Worm (Caenorhabditis elegans): ENCODE data around the gene sec-16A.1.

Gene sec-16A.1

ce11 chrIII:9101212-9101611, 24.4 kb upstream of the sec-16A.1 start, which contains the start of gene ZK507.1:
TSS of gene ZK507.1 (minus strand) at chrIII:9101312.
- TF ChIP-seq flt-1 (GFP tag; IDR thresholded peaks at IDR 0.05) (no peak), klf-2 (GFP tag; conservative IDR thresholded peaks at IDR 0.05) (no peak), med-1 (GFP tag; optimal IDR thresholded peaks at IDR 0.05; ENCODE audit: insufficient read depth) (no peak), ztf-29 (GFP tag; IDR thresholded peaks at IDR 0.05) (no peak), cog-1 (tag; optimal IDR thresholded peaks at IDR 0.05) (no peak), tab-1 (GFP tag; IDR thresholded peaks at IDR 0.05) (no peak), ref-1 (GFP tag; conservative IDR thresholded peaks at IDR 0.05) (no peak), T22C8.4 (GFP tag; IDR thresholded peaks at IDR 0.05) (no peak)

- TF ChIP-seq tab-1 (GFP tag; IDR thresholded peaks at IDR 0.05) (no peak), flt-1 (GFP tag; IDR thresholded peaks at IDR 0.05) (no peak), ref-1 (GFP tag; conservative IDR thresholded peaks at IDR 0.05) (no peak), ztf-23 (GFP tag; IDR thresholded peaks at IDR 0.05) (no peak), med-1 (GFP tag; optimal IDR thresholded peaks at IDR 0.05; ENCODE audit: insufficient read depth) (no peak), cog-1 (tag; optimal IDR thresholded peaks at IDR 0.05) (no peak), ztf-29 (GFP tag; IDR thresholded peaks at IDR 0.05) (no peak), klf-2 (GFP tag; conservative IDR thresholded peaks at IDR 0.05) (no peak), T22C8.4 (GFP tag; IDR thresholded peaks at IDR 0.05) (no peak)
Measured at ce11 chrIII:9103643-9104042, 22.0 kb upstream of the sec-16A.1 start, which contains the start of gene dos-1. TSS of gene dos-1 (plus strand) at chrIII:9103943.

- TF ChIP-seq T22C8.4 (GFP tag; IDR thresholded peaks at IDR 0.05) (peak; percentile 72), cog-1 (tag; optimal IDR thresholded peaks at IDR 0.05) (no peak), ztf-23 (GFP tag; IDR thresholded peaks at IDR 0.05) (peak; percentile 81), med-1 (GFP tag; optimal IDR thresholded peaks at IDR 0.05; ENCODE audit: insufficient read depth) (no peak), ref-1 (GFP tag; conservative IDR thresholded peaks at IDR 0.05) (peak; percentile 62), ztf-29 (GFP tag; IDR thresholded peaks at IDR 0.05) (peak; percentile 40; the same call in 1 of the 2 replicates), flt-1 (GFP tag; IDR thresholded peaks at IDR 0.05) (peak; percentile 92), tab-1 (GFP tag; IDR thresholded peaks at IDR 0.05) (peak; percentile 87), klf-2 (GFP tag; conservative IDR thresholded peaks at IDR 0.05) (0 out of 2 replicates have a peak, but pooled peaks have one; percentile 59)
Measured at ce11 chrIII:9104060-9104459, 21.6 kb upstream of the sec-16A.1 start.

- TF ChIP-seq tab-1 (GFP tag; IDR thresholded peaks at IDR 0.05): no peak
- TF ChIP-seq med-1 (GFP tag; optimal IDR thresholded peaks at IDR 0.05; ENCODE audit: insufficient read depth): no peak
- no peak for TF ChIP-seq cog-1 (tag; optimal IDR thresholded peaks at IDR 0.05)
- TF ChIP-seq T22C8.4 (GFP tag; IDR thresholded peaks at IDR 0.05): no peak
- no peak for TF ChIP-seq klf-2 (GFP tag; conservative IDR thresholded peaks at IDR 0.05)
- TF ChIP-seq flt-1 (GFP tag; IDR thresholded peaks at IDR 0.05): no peak
- TF ChIP-seq ref-1 (GFP tag; conservative IDR thresholded peaks at IDR 0.05): no peak
- TF ChIP-seq ztf-23 (GFP tag; IDR thresholded peaks at IDR 0.05): no peak
- TF ChIP-seq ztf-29 (GFP tag; IDR thresholded peaks at IDR 0.05): no peak
Measured at ce11 chrIII:9105653-9106052, 20.0 kb upstream of the sec-16A.1 start.

- no peak for TF ChIP-seq med-1 (GFP tag; optimal IDR thresholded peaks at IDR 0.05; ENCODE audit: insufficient read depth)
- TF ChIP-seq ztf-29 (GFP tag; IDR thresholded peaks at IDR 0.05): no peak
- no peak for TF ChIP-seq ref-1 (GFP tag; conservative IDR thresholded peaks at IDR 0.05)
- TF ChIP-seq cog-1 (tag; optimal IDR thresholded peaks at IDR 0.05): no peak
- TF ChIP-seq klf-2 (GFP tag; conservative IDR thresholded peaks at IDR 0.05): no peak
- TF ChIP-seq flt-1 (GFP tag; IDR thresholded peaks at IDR 0.05): no peak
- no peak for TF ChIP-seq T22C8.4 (GFP tag; IDR thresholded peaks at IDR 0.05)
- TF ChIP-seq tab-1 (GFP tag; IDR thresholded peaks at IDR 0.05): no peak
- no peak for TF ChIP-seq ztf-23 (GFP tag; IDR thresholded peaks at IDR 0.05)
Measured at ce11 chrIII:9109172-9109571, 16.5 kb upstream of the sec-16A.1 start, which contains the start of gene cya-1. TSS of gene cya-1 (minus strand) at chrIII:9109272.

- no peak for TF ChIP-seq flt-1 (GFP tag; IDR thresholded peaks at IDR 0.05)
- TF ChIP-seq ref-1 (GFP tag; conservative IDR thresholded peaks at IDR 0.05): no peak
- no peak for TF ChIP-seq ztf-23 (GFP tag; IDR thresholded peaks at IDR 0.05)
- TF ChIP-seq klf-2 (GFP tag; conservative IDR thresholded peaks at IDR 0.05): no peak
- TF ChIP-seq ztf-29 (GFP tag; IDR thresholded peaks at IDR 0.05): no peak
- no peak for TF ChIP-seq med-1 (GFP tag; optimal IDR thresholded peaks at IDR 0.05; ENCODE audit: insufficient read depth)
- no peak; the same call in 1 of the 2 replicates for TF ChIP-seq T22C8.4 (GFP tag; IDR thresholded peaks at IDR 0.05)
- TF ChIP-seq tab-1 (GFP tag; IDR thresholded peaks at IDR 0.05): no peak
- no peak for TF ChIP-seq cog-1 (tag; optimal IDR thresholded peaks at IDR 0.05)
Measured at ce11 chrIII:9109726-9110125, 15.9 kb upstream of the sec-16A.1 start.

- no peak for TF ChIP-seq ztf-29 (GFP tag; IDR thresholded peaks at IDR 0.05)
- TF ChIP-seq med-1 (GFP tag; optimal IDR thresholded peaks at IDR 0.05; ENCODE audit: insufficient read depth): no peak
- no peak for TF ChIP-seq cog-1 (tag; optimal IDR thresholded peaks at IDR 0.05)
- TF ChIP-seq tab-1 (GFP tag; IDR thresholded peaks at IDR 0.05): no peak
- no peak for TF ChIP-seq klf-2 (GFP tag; conservative IDR thresholded peaks at IDR 0.05)
- no peak for TF ChIP-seq ref-1 (GFP tag; conservative IDR thresholded peaks at IDR 0.05)
- no peak for TF ChIP-seq T22C8.4 (GFP tag; IDR thresholded peaks at IDR 0.05)
- no peak for TF ChIP-seq ztf-23 (GFP tag; IDR thresholded peaks at IDR 0.05)
- no peak for TF ChIP-seq flt-1 (GFP tag; IDR thresholded peaks at IDR 0.05)
Measured at ce11 chrIII:9110270-9110669, 15.4 kb upstream of the sec-16A.1 start.

- TF ChIP-seq ztf-23 (GFP tag; IDR thresholded peaks at IDR 0.05) (0 out of 2 replicates have a peak, but pooled peaks have one; percentile 49), klf-2 (GFP tag; conservative IDR thresholded peaks at IDR 0.05) (0 out of 2 replicates have a peak, but pooled peaks have one; percentile 43), T22C8.4 (GFP tag; IDR thresholded peaks at IDR 0.05) (0 out of 2 replicates have a peak, but pooled peaks have one; percentile 34), flt-1 (GFP tag; IDR thresholded peaks at IDR 0.05) (peak; percentile 87), ztf-29 (GFP tag; IDR thresholded peaks at IDR 0.05) (peak; percentile 28; the same call in 1 of the 2 replicates)
Measured at ce11 chrIII:9110914-9111313, 14.7 kb upstream of the sec-16A.1 start.

ce11 chrIII:9112479-9112878, 13.2 kb upstream of the sec-16A.1 start:
- TF ChIP-seq tab-1 (GFP tag; IDR thresholded peaks at IDR 0.05) (peak; percentile 55; the same call in 1 of the 2 replicates), klf-2 (GFP tag; conservative IDR thresholded peaks at IDR 0.05) (no peak)

ce11 chrIII:9114076-9114475, 11.6 kb upstream of the sec-16A.1 start:
- no peak for TF ChIP-seq T22C8.4 (GFP tag; IDR thresholded peaks at IDR 0.05)
- TF ChIP-seq cog-1 (tag; optimal IDR thresholded peaks at IDR 0.05): no peak
- TF ChIP-seq flt-1 (GFP tag; IDR thresholded peaks at IDR 0.05): peak; percentile 44; the same call in 1 of the 2 replicates
